Worm (Caenorhabditis elegans) whole organism, L3 larva: ENCODE results near the gene rund-1.

ENCODE experiments used
- R02D3.7 ChIP-seq: fragments of 150-350 bp; optimal IDR thresholded peaks from 2 replicates; lab custom pipeline; 2014; ENCODE audit warnings: missing biosample characterization, missing genetic modification characterization
- aly-2 ChIP-seq: fragments of 150-350 bp; optimal IDR thresholded peaks from 2 replicates; lab custom pipeline; 2014; ENCODE audit warnings: missing biosample characterization, missing genetic modification characterization
- ama-1 ChIP-seq: fragments of 150-350 bp; optimal IDR thresholded peaks from 2 replicates; lab custom pipeline; 2018
- ceh-16 ChIP-seq: sonication (generic microtip); optimal IDR thresholded peaks from 2 replicates; lab custom pipeline; 2017; ENCODE audit warnings: missing biosample characterization, missing genetic modification characterization
- ceh-28 ChIP-seq: fragments of 150-350 bp; optimal IDR thresholded peaks from 2 replicates; lab custom pipeline; 2014; ENCODE audit warnings: missing biosample characterization, missing genetic modification reagents, missing genetic modification characterization
- ceh-82 ChIP-seq: fragments of 150-350 bp; optimal IDR thresholded peaks from 2 replicates; lab custom pipeline; 2014; ENCODE audit warnings: missing biosample characterization, missing genetic modification characterization
- ceh-9 ChIP-seq: sonication (generic microtip); optimal IDR thresholded peaks from 2 replicates; lab custom pipeline; 2018; ENCODE audit warnings: missing biosample characterization, missing genetic modification characterization
- egl-27 ChIP-seq: sonication (generic microtip); optimal IDR thresholded peaks from 4 replicates; lab custom pipeline; 2017; ENCODE audit warnings: missing biosample characterization, missing genetic modification reagents, missing genetic modification characterization
- elt-1 ChIP-seq: fragments of 150-350 bp; optimal IDR thresholded peaks from 2 replicates; lab custom pipeline; 2014; ENCODE audit warnings: missing biosample characterization, missing genetic modification characterization
- elt-2 ChIP-seq: sonication (generic microtip); optimal IDR thresholded peaks from 2 replicates; lab custom pipeline; 2016; ENCODE audit warnings: missing genetic modification reagents, mild to moderate bottlenecking, missing genetic modification characterization, missing compliant biosample characterization
- eor-1 ChIP-seq, 2 experiments: fragments of 150-350 bp; optimal IDR thresholded peaks; 2 replicates each; lab custom pipeline; 2014 to 2018; ENCODE audit warnings: missing biosample characterization in 2 of 2, missing genetic modification characterization in 2 of 2
- fkh-10 ChIP-seq: sonication (generic microtip); optimal IDR thresholded peaks from 2 replicates; lab custom pipeline; 2017; ENCODE audit warnings: missing biosample characterization, missing genetic modification reagents, missing genetic modification characterization
- fkh-2 ChIP-seq: fragments of 150-350 bp; optimal IDR thresholded peaks from 2 replicates; lab custom pipeline; 2014; ENCODE audit warnings: missing biosample characterization, missing genetic modification reagents, missing genetic modification characterization
- fos-1 ChIP-seq: fragments of 150-350 bp; optimal IDR thresholded peaks from 2 replicates; lab custom pipeline; 2014; ENCODE audit warnings: missing biosample characterization, missing genetic modification characterization
- hmg-11 ChIP-seq: sonication (generic microtip); optimal IDR thresholded peaks from 2 replicates; lab custom pipeline; 2016; ENCODE audit warnings: missing genetic modification characterization, missing compliant biosample characterization
- jun-1 ChIP-seq: fragments of 150-350 bp; optimal IDR thresholded peaks from 2 replicates; lab custom pipeline; 2014; ENCODE audit warnings: missing biosample characterization, missing genetic modification reagents, missing genetic modification characterization
- lin-39 ChIP-seq: fragments of 150-350 bp; optimal IDR thresholded peaks from 2 replicates; lab custom pipeline; 2018; ENCODE audit warnings: missing biosample characterization, missing genetic modification reagents, missing genetic modification characterization
- lsy-12 ChIP-seq: sonication (generic microtip); optimal IDR thresholded peaks from 2 replicates; lab custom pipeline; 2016; ENCODE audit warnings: mild to moderate bottlenecking, missing genetic modification characterization, missing compliant biosample characterization
- mdl-1 ChIP-seq: fragments of 150-350 bp; optimal IDR thresholded peaks from 2 replicates; lab custom pipeline; 2014; ENCODE audit warnings: missing biosample characterization, missing genetic modification characterization
- mml-1 ChIP-seq: fragments of 150-350 bp; sonication (generic microtip); optimal IDR thresholded peaks from 3 replicates; lab custom pipeline; 2014; ENCODE audit warnings: missing biosample characterization, missing genetic modification characterization
- nfya-1 ChIP-seq: sonication (generic microtip); optimal IDR thresholded peaks from 2 replicates; lab custom pipeline; 2017; ENCODE audit warnings: missing genetic modification characterization, mild to moderate bottlenecking, missing compliant biosample characterization, antibody characterized with exemption, moderate library complexity; ENCODE audit not compliant: insufficient read depth
- nhr-11 ChIP-seq: fragments of 150-350 bp; optimal IDR thresholded peaks from 2 replicates; lab custom pipeline; 2014; ENCODE audit warnings: missing biosample characterization, missing genetic modification characterization
- nhr-12 ChIP-seq: fragments of 150-350 bp; optimal IDR thresholded peaks from 2 replicates; lab custom pipeline; 2014; ENCODE audit warnings: missing biosample characterization, missing genetic modification characterization
- nhr-23 ChIP-seq: fragments of 150-350 bp; optimal IDR thresholded peaks from 2 replicates; lab custom pipeline; 2014; ENCODE audit warnings: missing biosample characterization, missing genetic modification reagents, missing genetic modification characterization
- nhr-25 ChIP-seq: sonication (generic microtip); optimal IDR thresholded peaks from 2 replicates; lab custom pipeline; 2017; ENCODE audit warnings: missing biosample characterization, missing genetic modification characterization
- nhr-28 ChIP-seq: fragments of 150-350 bp; optimal IDR thresholded peaks from 2 replicates; lab custom pipeline; 2014; ENCODE audit warnings: missing biosample characterization, missing genetic modification characterization
- nhr-76 ChIP-seq: fragments of 150-350 bp; sonication (generic microtip); optimal IDR thresholded peaks from 5 replicates; lab custom pipeline; 2014; ENCODE audit warnings: missing biosample characterization, missing genetic modification characterization
- nhr-77 ChIP-seq: fragments of 150-350 bp; optimal IDR thresholded peaks from 2 replicates; lab custom pipeline; 2014; ENCODE audit warnings: missing biosample characterization, missing genetic modification characterization
- pha-4 ChIP-seq: fragments of 150-350 bp; optimal IDR thresholded peaks from 2 replicates; lab custom pipeline; 2014; ENCODE audit warnings: missing biosample characterization, missing genetic modification reagents, missing genetic modification characterization
- pqm-1 ChIP-seq: fragments of 150-350 bp; optimal IDR thresholded peaks from 2 replicates; lab custom pipeline; 2017; ENCODE audit warnings: missing biosample characterization, missing genetic modification characterization, inconsistent platforms
- skn-1 ChIP-seq: fragments of 150-350 bp; optimal IDR thresholded peaks from 2 replicates; lab custom pipeline; 2014; ENCODE audit warnings: missing biosample characterization, missing genetic modification characterization
- snpc-4 ChIP-seq: fragments of 150-350 bp; optimal IDR thresholded peaks from 2 replicates; lab custom pipeline; 2014; ENCODE audit warnings: missing biosample characterization, missing genetic modification characterization
- unc-39 ChIP-seq: sonication (generic microtip); optimal IDR thresholded peaks from 4 replicates; lab custom pipeline; 2017; ENCODE audit warnings: missing biosample characterization, missing genetic modification characterization
- unc-62 ChIP-seq: fragments of 150-350 bp; sonication (generic microtip); optimal IDR thresholded peaks from 4 replicates; lab custom pipeline; 2014; ENCODE audit warnings: missing biosample characterization, missing genetic modification reagents, missing genetic modification characterization
- ztf-11 ChIP-seq: fragments of 150-350 bp; optimal IDR thresholded peaks from 2 replicates; lab custom pipeline; 2014; ENCODE audit warnings: missing biosample characterization, missing genetic modification characterization
- ztf-4 ChIP-seq: fragments of 150-350 bp; optimal IDR thresholded peaks from 2 replicates; lab custom pipeline; 2014; ENCODE audit warnings: missing biosample characterization, missing genetic modification characterization

Gene rund-1

ce11 chrX:688602-689001 is 27.0 kb upstream of the rund-1 start:
- TF ChIP-seq fkh-2 (tag; lab: Kevin White, UChicago) (no peak), nhr-76 (no peak), snpc-4 (tag; lab: Kevin White, UChicago) (no peak), nfya-1 (tag; lab: Kevin White, UChicago) (no peak), ama-1 (lab: Kevin White, UChicago) (no peak), pha-4 (tag; lab: Kevin White, UChicago) (no peak), ceh-28 (tag; lab: Kevin White, UChicago) (no peak), ztf-11 (no peak), nhr-11 (tag; lab: Kevin White, UChicago) (no peak), egl-27 (tag; lab: Kevin White, UChicago) (no peak), elt-1 (tag; lab: Kevin White, UChicago) (no peak)
- TF ChIP-seq, all 47 proteins: peak for 0

DNA sequence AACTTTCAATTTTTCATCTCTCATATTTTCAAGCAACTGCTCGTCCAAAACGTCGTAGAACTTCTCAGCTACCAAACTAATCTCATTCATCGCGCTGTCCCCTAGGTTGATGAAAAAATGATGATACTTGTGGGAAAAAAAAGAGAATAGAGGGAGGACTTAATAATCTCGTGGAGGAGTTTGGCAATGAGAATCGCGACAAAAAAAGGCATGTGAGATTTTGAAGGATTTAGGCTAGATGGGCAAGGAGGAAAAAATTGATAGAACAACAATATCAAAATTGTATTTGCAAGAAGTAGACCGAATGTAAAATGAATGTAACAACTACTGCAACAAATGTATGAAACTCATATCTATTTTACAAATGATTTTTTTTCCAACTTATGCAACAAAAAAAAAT is 21.1 kb upstream of the rund-1 start, which contains the start of gene Y9C12A.1:
Gene Y9C12A.1, minus strand, starts transcription at position 101 of the 400 bp plus-strand sequence.
- no peak for TF ChIP-seq ztf-4 (tag; lab: Kevin White, UChicago)
- no peak for TF ChIP-seq mml-1 (tag; lab: Kevin White, UChicago)
- TF ChIP-seq skn-1 (tag; lab: Kevin White, UChicago) = no peak
- no peak for TF ChIP-seq jun-1
- no peak for TF ChIP-seq lsy-12 (tag; lab: Kevin White, UChicago)
- no peak for TF ChIP-seq fkh-10 (GFP tag; lab: Kevin White, UChicago)
- TF ChIP-seq pqm-1 (tag; lab: Kevin White, UChicago) = no peak
- no peak for TF ChIP-seq hmg-11
- TF ChIP-seq ceh-9 (tag; lab: Kevin White, UChicago) = no peak
- TF ChIP-seq fos-1 = no peak
- no peak for TF ChIP-seq unc-39
- no peak for TF ChIP-seq nhr-23 (tag; lab: Kevin White, UChicago)
- TF ChIP-seq nhr-25 (tag; lab: Kevin White, UChicago) = no peak
- TF ChIP-seq nhr-12 = no peak
- TF ChIP-seq elt-2 = no peak
- no peak for TF ChIP-seq eor-1 (tag; optimal IDR thresholded peaks at IDR 0.05; lab: Kevin White, UChicago)
- TF ChIP-seq ceh-16 (tag; lab: Kevin White, UChicago) = no peak
- no peak for TF ChIP-seq R02D3.7 (tag; lab: Kevin White, UChicago)
- TF ChIP-seq lin-39 (tag; lab: Kevin White, UChicago) = no peak
- TF ChIP-seq, all 47 proteins: peak for 0

DNA sequence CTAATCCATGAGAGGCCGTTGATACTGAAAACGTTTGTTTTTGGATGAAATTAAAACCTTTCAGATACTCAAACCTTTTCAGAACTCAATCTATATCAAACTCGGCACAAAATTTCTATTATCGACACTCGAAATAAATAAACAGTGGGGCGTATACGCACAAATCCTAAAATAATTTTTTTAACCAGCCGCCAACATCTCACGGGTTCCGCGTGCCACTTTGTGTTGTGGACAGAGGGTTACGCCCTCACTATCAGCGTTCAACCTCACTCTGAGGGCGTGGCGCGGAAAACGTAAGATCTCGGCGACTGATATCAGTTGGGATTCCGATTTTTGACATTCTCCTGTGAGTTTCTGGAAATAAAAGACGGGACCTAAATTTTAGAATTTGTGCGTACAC is 19.8 kb upstream of the rund-1 start:
- TF ChIP-seq elt-2 (no peak), ztf-11 (no peak), nhr-28 (tag; lab: Kevin White, UChicago) (no peak), mml-1 (tag; lab: Kevin White, UChicago) (no peak), ceh-82 (tag; lab: Kevin White, UChicago) (no peak), mdl-1 (tag; lab: Kevin White, UChicago) (no peak), nhr-12 (no peak), pha-4 (tag; lab: Kevin White, UChicago) (no peak), unc-39 (no peak), unc-62 (GFP tag; lab: Kevin White, UChicago) (no peak), aly-2 (tag; lab: Kevin White, UChicago) (no peak), fkh-10 (GFP tag; lab: Kevin White, UChicago) (no peak), ceh-28 (tag; lab: Kevin White, UChicago) (no peak), nhr-77 (tag; lab: Kevin White, UChicago) (no peak), ama-1 (lab: Kevin White, UChicago) (no peak), eor-1 (tag; optimal IDR thresholded peaks at IDR 0.05; lab: Kevin White, UChicago) (no peak), lin-39 (tag; lab: Kevin White, UChicago) (no peak), ceh-16 (tag; lab: Kevin White, UChicago) (no peak), nhr-11 (tag; lab: Kevin White, UChicago) (no peak)

ce11 chrX:680920-681319 is 19.3 kb upstream of the rund-1 start, which contains the start of gene T19D7.7:
T19D7.7 (minus strand) TSS chrX:681020.
- TF ChIP-seq unc-39 (no peak), snpc-4 (tag; lab: Kevin White, UChicago) (no peak), nhr-23 (tag; lab: Kevin White, UChicago) (no peak), fos-1 (no peak), fkh-2 (tag; lab: Kevin White, UChicago) (no peak), fkh-10 (GFP tag; lab: Kevin White, UChicago) (no peak), nhr-77 (tag; lab: Kevin White, UChicago) (no peak)
